Worm (Caenorhabditis elegans): ENCODE results near the gene K12H4.3.

ce11 chrIII:8077180-8077579 is 31.3 kb downstream of the K12H4.3 start:
- TF ChIP-seq nhr-11 (tag; optimal IDR thresholded peaks at IDR 0.05) (no peak), unc-62 (GFP tag; optimal IDR thresholded peaks at IDR 0.05) (no peak), alr-1 (tag; optimal IDR thresholded peaks at IDR 0.05) (no peak), nhr-77 (tag; optimal IDR thresholded peaks at IDR 0.05) (no peak), lin-39 (tag; optimal IDR thresholded peaks at IDR 0.05) (no peak), ZK546.5 (tag; optimal IDR thresholded peaks at IDR 0.05) (no peak), elt-3 (tag; optimal IDR thresholded peaks at IDR 0.05) (no peak), fos-1 (tag; optimal IDR thresholded peaks at IDR 0.05) (no peak), ama-1 (optimal IDR thresholded peaks at IDR 0.05) (no peak), gmeb-1 (tag; optimal IDR thresholded peaks at IDR 0.05) (no peak), sma-3 (GFP tag; optimal IDR thresholded peaks at IDR 0.05) (no peak), C34F6.9 (tag; optimal IDR thresholded peaks at IDR 0.05) (no peak)

Data from whole organism, L2 larva.